Worm (Caenorhabditis elegans): ENCODE data around the gene tnt-4.
A peak's percentile ranks its signal among the peaks of the same experiment; 100 is the strongest.

The tnt-4 gene

DNA sequence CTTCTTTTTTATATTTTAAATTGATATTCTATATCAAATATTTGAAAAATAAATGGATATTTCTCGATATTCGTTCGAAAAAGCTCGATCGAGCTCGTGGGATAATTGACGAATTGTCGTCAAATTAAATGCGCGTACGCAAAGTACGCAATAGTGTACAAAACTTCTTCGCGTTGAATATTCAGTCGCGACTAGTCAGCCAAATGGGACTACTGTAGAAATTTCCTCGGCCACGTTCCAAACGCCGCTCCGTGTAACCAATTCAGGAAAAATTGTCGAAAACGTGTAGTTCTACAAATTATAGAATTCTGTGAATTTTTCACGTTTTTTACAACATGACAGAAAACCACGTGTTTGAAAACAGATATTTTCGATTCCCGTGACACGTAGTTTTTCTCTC is 15.7 kb upstream of the tnt-4 start (continued):
- TF ChIP-seq mes-2 (tag; optimal IDR thresholded peaks at IDR 0.05; ENCODE audit: poor library complexity, severe bottlenecking) (peak; percentile 94), lin-38 (GFP tag; IDR thresholded peaks at IDR 0.05) (peak; percentile 88), snpc-1.2 (GFP tag; IDR thresholded peaks at IDR 0.05) (peak; percentile 59; the same call in 1 of the 2 replicates), lin-15B (tag; optimal IDR thresholded peaks at IDR 0.05) (peak; percentile 15)

DNA sequence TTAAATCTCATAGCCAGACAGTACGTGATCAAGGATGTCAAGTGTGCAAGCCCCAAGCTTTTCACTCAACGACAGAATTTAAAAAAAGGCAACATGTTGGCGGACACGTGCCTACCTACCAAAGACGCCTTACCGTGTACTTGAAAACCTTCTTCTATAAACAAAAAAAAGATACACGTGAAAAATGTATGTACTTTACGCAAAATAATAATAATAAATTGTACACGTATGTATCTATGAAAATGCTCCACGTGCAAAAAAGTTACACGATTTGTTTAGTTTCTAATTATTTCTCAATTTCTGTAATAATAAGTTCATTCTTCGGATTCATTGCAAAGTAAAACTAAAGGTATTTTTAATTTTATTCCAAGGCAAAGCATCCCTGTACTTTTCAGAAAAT is 11.9 kb upstream of the tnt-4 start, which contains the start of gene cysl-4:
TSS of gene cysl-4 (plus strand) at position 301 of the 400 bp plus-strand sequence.
- TF ChIP-seq ceh-32 (tag; optimal IDR thresholded peaks at IDR 0.05; ENCODE audit: poor library complexity) (no peak), nhr-111 (GFP tag; optimal IDR thresholded peaks at IDR 0.05) (no peak), mxl-2 (GFP tag; conservative IDR thresholded peaks at IDR 0.05) (no peak), unc-62 (GFP tag; optimal IDR thresholded peaks at IDR 0.05 in 1 of 2) (peak in 1 of 2 experiments; percentile 16), unc-62 (tag; optimal IDR thresholded peaks at IDR 0.05) (no peak), unc-39 (tag; optimal IDR thresholded peaks at IDR 0.05) (no peak), fkh-10 (GFP tag; optimal IDR thresholded peaks at IDR 0.05) (no peak), aly-2 (tag; optimal IDR thresholded peaks at IDR 0.05) (no peak), egl-27 (tag; optimal IDR thresholded peaks at IDR 0.05) (no peak), snpc-4 (tag; optimal IDR thresholded peaks at IDR 0.05) (no peak)

DNA sequence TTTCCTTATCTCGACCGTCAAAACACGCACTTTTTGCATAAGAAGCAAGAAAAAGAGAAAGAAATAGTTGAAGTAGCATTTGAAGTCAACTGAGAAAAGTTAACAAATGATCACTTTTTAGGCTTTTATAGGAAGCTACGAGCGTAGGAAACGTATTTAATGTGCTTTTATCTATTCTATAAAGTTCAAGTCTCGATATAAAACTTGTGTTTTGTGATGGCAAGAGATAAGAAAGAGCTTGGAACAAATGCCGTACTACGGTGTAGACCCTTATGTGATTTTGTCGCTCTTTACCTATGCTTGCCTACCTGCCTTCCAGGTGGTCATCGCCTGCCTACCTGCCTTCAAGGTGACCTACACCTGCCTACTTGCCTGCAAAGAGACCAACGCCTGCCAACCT is 11.5 kb upstream of the tnt-4 start, which contains the start of gene clec-206:
TSS of gene clec-206 (minus strand) at position 101 of the 400 bp plus-strand sequence.
- TF ChIP-seq ceh-44 (GFP tag; IDR thresholded peaks at IDR 0.05) (no peak), pha-4 (GFP tag; IDR thresholded peaks at IDR 0.05) (no peak), pha-4 (tag; optimal IDR thresholded peaks at IDR 0.05) (no peak), cey-2 (tag; optimal IDR thresholded peaks at IDR 0.05; ENCODE audit: borderline replicate concordance, insufficient read depth) (no peak), nhr-11 (tag; optimal IDR thresholded peaks at IDR 0.05) (no peak), lin-15B (tag; optimal IDR thresholded peaks at IDR 0.05) (no peak), daf-16 (GFP tag; optimal IDR thresholded peaks at IDR 0.05) (no peak), daf-16 (tag; optimal IDR thresholded peaks at IDR 0.05) (no peak), hmg-1.1 (GFP tag; IDR thresholded peaks at IDR 0.05) (no peak)

DNA sequence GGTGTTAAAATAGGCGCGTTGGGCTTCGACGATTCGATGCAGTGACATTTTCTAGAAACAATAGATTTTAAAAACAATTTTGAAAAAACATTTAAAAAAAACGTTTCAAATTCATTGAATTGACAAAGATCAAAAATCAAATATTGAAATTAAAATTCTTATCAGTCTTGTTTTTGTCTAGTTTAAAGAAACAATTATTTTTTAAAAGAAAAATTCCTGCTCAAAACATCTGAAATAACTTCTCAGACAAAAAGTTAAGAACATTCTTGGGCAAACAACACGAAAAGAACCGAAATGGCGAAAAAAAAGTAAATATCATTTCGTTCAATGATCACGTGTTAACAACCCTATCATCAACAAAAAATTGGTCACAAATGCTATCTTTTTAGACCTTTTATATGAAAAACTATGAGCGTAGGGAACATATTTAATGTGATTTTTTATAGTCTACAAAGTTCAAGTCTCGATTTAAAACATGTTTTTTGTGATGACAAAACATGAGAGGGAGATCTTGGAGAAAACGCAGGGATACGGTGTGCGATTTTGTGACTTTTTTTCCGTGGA is 6.9 kb upstream of the tnt-4 start, which contains the start of gene alh-5:
TSS of gene alh-5 (minus strand) at position 51 of the 564 bp plus-strand sequence.
- TF ChIP-seq dve-1 (tag; optimal IDR thresholded peaks at IDR 0.05; ENCODE audit: insufficient read depth) (peak; percentile 58), cey-2 (tag; optimal IDR thresholded peaks at IDR 0.05; ENCODE audit: borderline replicate concordance, insufficient read depth) (no peak), sdz-12 (GFP tag; optimal IDR thresholded peaks at IDR 0.05) (no peak), ces-1 (GFP tag; optimal IDR thresholded peaks at IDR 0.05) (no peak), unc-39 (tag; optimal IDR thresholded peaks at IDR 0.05) (no peak), nhr-28 (tag; optimal IDR thresholded peaks at IDR 0.05) (peak; percentile 99), dmd-6 (GFP tag; IDR thresholded peaks at IDR 0.05) (peak; percentile 35; the same call in 1 of the 2 replicates), hlh-11 (tag; optimal IDR thresholded peaks at IDR 0.05) (peak; percentile 31), nhr-42 (GFP tag; IDR thresholded peaks at IDR 0.05) (no peak), ceh-82 (tag; optimal IDR thresholded peaks at IDR 0.05) (no peak), nhr-77 (tag; optimal IDR thresholded peaks at IDR 0.05) (peak; percentile 55), aha-1 (tag) (peak; percentile 40), T26A8.4 (GFP tag; IDR thresholded peaks at IDR 0.05) (no peak), daf-16 (GFP tag; optimal IDR thresholded peaks at IDR 0.05) (no peak), daf-16 (tag; optimal IDR thresholded peaks at IDR 0.05) (peak; percentile 86), nhr-111 (GFP tag; optimal IDR thresholded peaks at IDR 0.05) (no peak), attf-4 (tag; optimal IDR thresholded peaks at IDR 0.05) (no peak), pqm-1 (tag; optimal IDR thresholded peaks at IDR 0.05) (peak; percentile 5), nhr-76 (tag; optimal IDR thresholded peaks at IDR 0.05) (no peak), hlh-30 (tag; optimal IDR thresholded peaks at IDR 0.05; ENCODE audit: insufficient read depth) (peak; percentile 68), F37D6.2 (tag; optimal IDR thresholded peaks at IDR 0.05) (no peak)
